Worm (Caenorhabditis elegans): ENCODE results near the gene cup-4.

DNA sequence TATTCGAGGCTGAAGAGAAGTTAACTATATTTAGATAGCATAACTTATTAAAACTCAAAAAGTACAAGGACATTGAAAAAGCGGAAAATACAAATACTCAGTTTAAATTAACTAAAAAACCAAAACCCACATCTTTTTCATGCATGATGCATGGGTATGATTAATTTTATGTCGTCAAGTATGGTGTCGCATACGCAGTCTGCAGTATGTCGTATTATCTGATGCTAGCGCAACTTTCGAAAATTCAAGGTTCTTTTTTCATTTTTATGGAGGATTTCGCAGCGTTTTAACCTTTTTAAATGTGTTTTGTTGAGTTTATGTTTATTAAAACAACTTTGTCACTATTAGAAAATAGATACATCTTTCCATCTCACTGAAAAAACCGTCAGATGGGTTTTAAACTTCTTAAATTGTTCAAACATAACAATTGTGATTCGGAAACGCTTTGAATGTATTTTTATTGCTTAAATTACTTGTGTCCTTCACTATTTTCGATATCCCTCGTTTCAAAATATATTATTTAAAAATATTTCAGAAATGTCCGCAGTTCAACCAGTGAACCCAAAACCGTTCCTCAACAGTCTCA lies 4.7 kb upstream of the cup-4 start, which contains the start of gene snr-5:
- TF ChIP-seq Y53F4B.3 (GFP tag; IDR thresholded peaks at IDR 0.05): no peak
- no peak for TF ChIP-seq B0019.2 (GFP tag; conservative IDR thresholded peaks at IDR 0.05)
- TF ChIP-seq F22D6.2 (tag; optimal IDR thresholded peaks at IDR 0.05): no peak
- TF ChIP-seq nfya-1 (tag; optimal IDR thresholded peaks at IDR 0.05; ENCODE audit: borderline replicate concordance, insufficient read depth): no peak
